Fruit fly (Drosophila melanogaster): ENCODE results near the gene Mur18B.

Mur18B gene

dm6 chrX:19201630-19202029 lies 11.4 kb upstream of the Mur18B start, which contains the start of gene CG7990 (continued):
- no peak for TF ChIP-seq CG4707 (GFP tag; optimal IDR thresholded peaks at IDR 0.05)
- TF ChIP-seq CG4730 (GFP tag; IDR thresholded peaks at IDR 0.05): no peak
- no peak for TF ChIP-seq Ptx1 (GFP tag; IDR thresholded peaks at IDR 0.05)
- TF ChIP-seq Awh (GFP tag; IDR thresholded peaks at IDR 0.05): no peak
- TF ChIP-seq Camta (GFP tag; optimal IDR thresholded peaks at IDR 0.05): no peak
- peak; percentile 23 for TF ChIP-seq Sry-δ (GFP tag; optimal IDR thresholded peaks at IDR 0.05)
- TF ChIP-seq nom (GFP tag; optimal IDR thresholded peaks at IDR 0.05): no peak
- TF ChIP-seq CG1529 (GFP tag; optimal IDR thresholded peaks at IDR 0.05): no peak
- TF ChIP-seq sim (GFP tag; IDR thresholded peaks at IDR 0.05): no peak
- no peak for TF ChIP-seq CG10654 (GFP tag; optimal IDR thresholded peaks at IDR 0.05)
- TF ChIP-seq Hr39 (optimal IDR thresholded peaks at IDR 0.05): no peak
- no peak for TF ChIP-seq cwo (GFP tag; optimal IDR thresholded peaks at IDR 0.05)
- TF ChIP-seq CG6791 (GFP tag; IDR thresholded peaks at IDR 0.05; ENCODE audit: partially characterized antibody): peak; percentile 36; the same call in 1 of the 3 replicates
- no peak; the same call in 1 of the 2 replicates for TF ChIP-seq Adf1 (GFP tag; IDR thresholded peaks at IDR 0.05)
- TF ChIP-seq ato (GFP tag; IDR thresholded peaks at IDR 0.05; ENCODE audit: partially characterized antibody): peak; percentile 38; the same call in 1 of the 2 replicates
- peak; percentile 2 for TF ChIP-seq MESR4 (GFP tag; optimal IDR thresholded peaks at IDR 0.05)
- TF ChIP-seq sug (tag; optimal IDR thresholded peaks at IDR 0.05): no peak
- TF ChIP-seq CG6813 (GFP tag; optimal IDR thresholded peaks at IDR 0.05): no peak
- no peak for TF ChIP-seq Mad (GFP tag; optimal IDR thresholded peaks at IDR 0.05)
- TF ChIP-seq Med (GFP tag): peak; percentile 73
- TF ChIP-seq H2.0 (GFP tag; IDR thresholded peaks at IDR 0.05): no peak
- TF ChIP-seq az2 (GFP tag; optimal IDR thresholded peaks at IDR 0.05): no peak
- TF ChIP-seq Doc3 (GFP tag; IDR thresholded peaks at IDR 0.05; ENCODE audit: partially characterized antibody): no peak
- no peak for TF ChIP-seq tap (tag; optimal IDR thresholded peaks at IDR 0.05)
- no peak for TF ChIP-seq Chrac-16 (GFP tag; optimal IDR thresholded peaks at IDR 0.05)
- no peak for TF ChIP-seq CG6689 (GFP tag; IDR thresholded peaks at IDR 0.05)
- no peak for TF ChIP-seq CG8281 (tag; optimal IDR thresholded peaks at IDR 0.05)
- no peak for TF ChIP-seq CG12071 (GFP tag; optimal IDR thresholded peaks at IDR 0.05)
- TF ChIP-seq gt (GFP tag; IDR thresholded peaks at IDR 0.05): no peak
- no peak for TF ChIP-seq CG9727 (GFP tag; optimal IDR thresholded peaks at IDR 0.05)
- TF ChIP-seq slp2 (GFP tag; optimal IDR thresholded peaks at IDR 0.05): no peak
- no peak for TF ChIP-seq CG8388 (GFP tag; optimal IDR thresholded peaks at IDR 0.05)
- no peak for TF ChIP-seq stc (GFP tag; IDR thresholded peaks at IDR 0.05)
- no peak for TF ChIP-seq ems (GFP tag; optimal IDR thresholded peaks at IDR 0.05)
- no peak for TF ChIP-seq HLH54F (GFP tag; optimal IDR thresholded peaks at IDR 0.05)
- no peak for TF ChIP-seq PHDP (tag; optimal IDR thresholded peaks at IDR 0.05)
- no peak for TF ChIP-seq ac (GFP tag; optimal IDR thresholded peaks at IDR 0.05)
- TF ChIP-seq exex (tag; optimal IDR thresholded peaks at IDR 0.05): no peak
- TF ChIP-seq kay (GFP tag; optimal IDR thresholded peaks at IDR 0.05): no peak
- no peak for TF ChIP-seq CG16779 (GFP tag; IDR thresholded peaks at IDR 0.05)
- no peak for TF ChIP-seq CG10979 (tag; optimal IDR thresholded peaks at IDR 0.05)
- TF ChIP-seq unc-4 (GFP tag; IDR thresholded peaks at IDR 0.05; ENCODE audit: partially characterized antibody): 0 out of 2 replicates have a peak, but pooled peaks have one; percentile 24
- no peak for TF ChIP-seq CG30431 (GFP tag; optimal IDR thresholded peaks at IDR 0.05)
- no peak for TF ChIP-seq CG14014 (GFP tag; IDR thresholded peaks at IDR 0.05)
- TF ChIP-seq CG14667 (GFP tag; IDR thresholded peaks at IDR 0.05): no peak
- TF ChIP-seq CG4424 (GFP tag; optimal IDR thresholded peaks at IDR 0.05): no peak
- TF ChIP-seq phol (tag; optimal IDR thresholded peaks at IDR 0.05): no peak
- TF ChIP-seq disco-r (GFP tag; optimal IDR thresholded peaks at IDR 0.05): no peak
- no peak for TF ChIP-seq fd96Cb (tag; optimal IDR thresholded peaks at IDR 0.05)
- no peak for TF ChIP-seq CG18262 (tag; optimal IDR thresholded peaks at IDR 0.05)
- TF ChIP-seq schlank (tag; optimal IDR thresholded peaks at IDR 0.05): no peak
- TF ChIP-seq CG9817 (tag; optimal IDR thresholded peaks at IDR 0.05): no peak
